Worm (Caenorhabditis elegans) whole organism, young adult: ENCODE results near the gene cyp-13A11.

Experiments
- B0035.1 ChIP-seq: sonication (generic microtip); optimal IDR thresholded peaks from 2 replicates; lab custom pipeline; 2016; ENCODE audit warnings: missing genetic modification characterization, mild to moderate bottlenecking, missing compliant biosample characterization, missing genotype, missing genetic modification reagents
- C17E4.6 ChIP-seq: fragments of 200-800 bp; sonication (Bioruptor generic); IDR thresholded peaks from 2 replicates; pipeline ENCODE4 v1.3.6; 2022; ENCODE audit warnings: missing genetic modification reagents, missing genetic modification characterization, missing compliant biosample characterization
- D2030.7 ChIP-seq: fragments of 200-800 bp; sonication (Bioruptor generic); IDR thresholded peaks from 2 replicates; pipeline ENCODE4 v1.3.6; 2022; ENCODE audit warnings: missing genetic modification reagents, missing genetic modification characterization, missing compliant biosample characterization
- F23B12.7 ChIP-seq: sonication (generic microtip); optimal IDR thresholded peaks from 2 replicates; lab custom pipeline; 2017; ENCODE audit warnings: missing genetic modification characterization, mild to moderate bottlenecking, missing compliant biosample characterization, antibody characterized with exemption, moderate library complexity; ENCODE audit not compliant: insufficient read depth
- F37B4.10 ChIP-seq: fragments of 200-800 bp; sonication (Bioruptor generic); IDR thresholded peaks from 2 replicates; pipeline ENCODE4 v1.3.6; 2022; ENCODE audit warnings: missing genetic modification characterization, missing compliant biosample characterization
- F39B2.1 ChIP-seq: fragments of 200-800 bp; sonication (Bioruptor generic); IDR thresholded peaks from 2 replicates; pipeline ENCODE4 v1.3.6; 2022; ENCODE audit warnings: missing genetic modification reagents, missing genetic modification characterization, missing compliant biosample characterization
- F49E8.2 ChIP-seq: sonication (generic microtip); optimal IDR thresholded peaks from 3 replicates; lab custom pipeline; 2017; ENCODE audit warnings: missing genetic modification characterization, mild to moderate bottlenecking, missing compliant biosample characterization, antibody characterized with exemption, moderate library complexity; ENCODE audit not compliant: insufficient read depth
- F57A8.1 ChIP-seq: fragments of 200-800 bp; sonication (Bioruptor generic); optimal IDR thresholded peaks from 2 replicates; lab custom pipeline; 2018; ENCODE audit warnings: mild to moderate bottlenecking, missing genetic modification characterization, moderate library complexity, missing compliant biosample characterization
- K11D2.4 ChIP-seq: fragments of 200-800 bp; sonication (Bioruptor generic); IDR thresholded peaks from 2 replicates; pipeline ENCODE4 v1.3.6; 2022; ENCODE audit warnings: missing genetic modification reagents, missing genetic modification characterization, missing compliant biosample characterization
- T26A5.8 ChIP-seq: sonication (generic microtip); optimal IDR thresholded peaks from 2 replicates; lab custom pipeline; 2016; ENCODE audit warnings: missing genetic modification characterization, missing compliant biosample characterization
- ZK185.1 ChIP-seq: sonication (generic microtip); optimal IDR thresholded peaks from 2 replicates; lab custom pipeline; 2016; ENCODE audit warnings: mild to moderate bottlenecking, missing genetic modification characterization, missing compliant biosample characterization; ENCODE audit not compliant: poor library complexity, severe bottlenecking
- atf-7 ChIP-seq: sonication (generic microtip); optimal IDR thresholded peaks from 2 replicates; lab custom pipeline; 2017; ENCODE audit warnings: mild to moderate bottlenecking, missing genetic modification characterization, missing compliant biosample characterization
- athp-1 ChIP-seq: sonication (generic microtip); optimal IDR thresholded peaks from 2 replicates; lab custom pipeline; 2017; ENCODE audit warnings: mild to moderate bottlenecking, missing genetic modification characterization, missing compliant biosample characterization
- bed-2 ChIP-seq: fragments of 200-800 bp; sonication (Bioruptor generic); IDR thresholded peaks from 2 replicates; pipeline ENCODE4 v1.3.6; 2022; ENCODE audit warnings: missing genetic modification reagents, missing genetic modification characterization, missing compliant biosample characterization
- ccch-3 ChIP-seq: fragments of 200-800 bp; sonication (Bioruptor generic); optimal IDR thresholded peaks from 2 replicates; lab custom pipeline; 2018; ENCODE audit warnings: mild to moderate bottlenecking, missing genetic modification characterization, missing compliant biosample characterization
- ceh-40 ChIP-seq: fragments of 200-800 bp; sonication (Bioruptor generic); IDR thresholded peaks from 2 replicates; pipeline ENCODE4 v1.3.6; 2022; ENCODE audit warnings: missing genetic modification characterization, missing compliant biosample characterization
- ceh-79 ChIP-seq: sonication (generic microtip); optimal IDR thresholded peaks from 2 replicates; lab custom pipeline; 2017; ENCODE audit warnings: mild to moderate bottlenecking, missing genetic modification characterization, missing compliant biosample characterization
- die-1 ChIP-seq: sonication (generic microtip); optimal IDR thresholded peaks from 2 replicates; lab custom pipeline; 2016; ENCODE audit warnings: missing genotype, mild to moderate bottlenecking, missing genetic modification characterization, missing compliant biosample characterization
- efl-1 ChIP-seq: fragments of 150-350 bp; optimal IDR thresholded peaks from 2 replicates; lab custom pipeline; 2014; ENCODE audit warnings: missing biosample characterization, missing genetic modification reagents, missing genetic modification characterization
- egl-18 ChIP-seq: fragments of 200-800 bp; sonication (Bioruptor generic); IDR thresholded peaks from 2 replicates; pipeline ENCODE4 v1.3.6; 2022; ENCODE audit warnings: missing genetic modification reagents, missing genetic modification characterization, missing compliant biosample characterization
- egl-44 ChIP-seq: fragments of 200-800 bp; sonication (Bioruptor generic); IDR thresholded peaks from 2 replicates; pipeline ENCODE4 v1.3.6; 2022; ENCODE audit warnings: missing genetic modification reagents, missing genetic modification characterization, missing compliant biosample characterization
- ekl-4 ChIP-seq: fragments of 200-800 bp; sonication (Bioruptor generic); IDR thresholded peaks from 2 replicates; pipeline ENCODE4 v1.3.6; 2022; ENCODE audit warnings: missing genetic modification reagents, missing genetic modification characterization, missing compliant biosample characterization
- ets-4 ChIP-seq: fragments of 200-800 bp; sonication (Bioruptor generic); optimal IDR thresholded peaks from 2 replicates; lab custom pipeline; 2018; ENCODE audit warnings: mild to moderate bottlenecking, missing genetic modification characterization, missing compliant biosample characterization
- fkh-3 ChIP-seq: sonication (generic microtip); optimal IDR thresholded peaks from 2 replicates; lab custom pipeline; 2016; ENCODE audit warnings: mild to moderate bottlenecking, missing genetic modification characterization, missing compliant biosample characterization
- hmg-1.2 ChIP-seq: fragments of 200-800 bp; sonication (Bioruptor generic); IDR thresholded peaks from 2 replicates; pipeline ENCODE4 v1.3.6; 2022; ENCODE audit warnings: missing genetic modification reagents, missing genetic modification characterization, missing compliant biosample characterization
- lag-1 ChIP-seq: fragments of 200-800 bp; sonication (Bioruptor generic); IDR thresholded peaks from 2 replicates; pipeline ENCODE4 v1.3.6; 2022; ENCODE audit warnings: missing genetic modification reagents, missing genetic modification characterization, missing compliant biosample characterization
- let-607 ChIP-seq, 2 experiments: fragments of 200-800 bp in 1 of 2; sonication (Bioruptor generic) in 1 of 2; sonication (generic microtip) in 1 of 2; optimal IDR thresholded peaks; 2 replicates each; lab custom pipeline; 2016 to 2018; ENCODE audit warnings: mild to moderate bottlenecking in 2 of 2, missing compliant biosample characterization in 2 of 2, missing genetic modification characterization in 2 of 2, moderate library complexity in 2 of 2, missing genotype in 1 of 2
- lin-35 ChIP-seq, 3 experiments: fragments of 150-350 bp in 2 of 3; sonication (generic microtip) in 1 of 3; optimal IDR thresholded peaks; 2 replicates each; lab custom pipeline; 2014 to 2018; ENCODE audit warnings: missing biosample characterization in 3 of 3, missing genetic modification characterization in 3 of 3, missing genetic modification reagents in 3 of 3
- lin-40 ChIP-seq: sonication (generic microtip); optimal IDR thresholded peaks from 2 replicates; lab custom pipeline; 2016; ENCODE audit warnings: missing genetic modification characterization, mild to moderate bottlenecking, missing compliant biosample characterization, missing genotype, missing genetic modification reagents
- lir-1 ChIP-seq: fragments of 200-800 bp; sonication (Bioruptor generic); conservative IDR thresholded peaks from 2 replicates; pipeline ENCODE4 v1.3.6; 2022; ENCODE audit warnings: missing genetic modification reagents, missing genetic modification characterization, missing compliant biosample characterization
- lsl-1 ChIP-seq: fragments of 200-800 bp; sonication (Bioruptor generic); optimal IDR thresholded peaks from 2 replicates; lab custom pipeline; 2018; ENCODE audit warnings: mild to moderate bottlenecking, missing genetic modification characterization, moderate library complexity, missing compliant biosample characterization
- lsy-27 ChIP-seq: sonication (generic microtip); optimal IDR thresholded peaks from 2 replicates; lab custom pipeline; 2017; ENCODE audit warnings: missing genetic modification characterization, mild to moderate bottlenecking, missing compliant biosample characterization, antibody characterized with exemption, missing genotype, borderline replicate concordance; ENCODE audit not compliant: insufficient read depth
- madf-3 ChIP-seq: fragments of 200-800 bp; sonication (Bioruptor generic); IDR thresholded peaks from 2 replicates; pipeline ENCODE4 v1.3.6; 2022; ENCODE audit warnings: missing genetic modification reagents, missing genetic modification characterization, missing compliant biosample characterization
- nfya-1 ChIP-seq: sonication (generic microtip); optimal IDR thresholded peaks from 2 replicates; lab custom pipeline; 2017; ENCODE audit warnings: antibody characterized with exemption, missing compliant biosample characterization, missing genetic modification characterization, borderline replicate concordance; ENCODE audit not compliant: insufficient read depth
- nfyb-1 ChIP-seq: fragments of 200-800 bp; sonication (Bioruptor generic); IDR thresholded peaks from 2 replicates; pipeline ENCODE4 v1.3.6; 2022; ENCODE audit warnings: missing genetic modification reagents, missing genetic modification characterization, missing compliant biosample characterization
- nhr-27 ChIP-seq: fragments of 200-800 bp; sonication (Bioruptor generic); optimal IDR thresholded peaks from 2 replicates; lab custom pipeline; 2018; ENCODE audit warnings: mild to moderate bottlenecking, missing genetic modification characterization, moderate library complexity, missing compliant biosample characterization
- pbrm-1 ChIP-seq: fragments of 200-800 bp; sonication (Bioruptor generic); IDR thresholded peaks from 2 replicates; pipeline ENCODE4 v1.3.6; 2022; ENCODE audit warnings: missing genetic modification reagents, missing genetic modification characterization, missing compliant biosample characterization
- repo-1 ChIP-seq: sonication (generic microtip); optimal IDR thresholded peaks from 2 replicates; lab custom pipeline; 2017; ENCODE audit warnings: mild to moderate bottlenecking, missing genetic modification characterization, missing compliant biosample characterization
- sdz-38 ChIP-seq: sonication (generic microtip); optimal IDR thresholded peaks from 2 replicates; lab custom pipeline; 2016; ENCODE audit warnings: missing genotype, missing genetic modification characterization, missing compliant biosample characterization
- sea-2 ChIP-seq: fragments of 200-800 bp; sonication (Bioruptor generic); IDR thresholded peaks from 2 replicates; pipeline ENCODE4 v1.3.6; 2022; ENCODE audit warnings: missing genetic modification characterization, missing compliant biosample characterization
- snpc-3.4 ChIP-seq: sonication (generic microtip); optimal IDR thresholded peaks from 2 replicates; lab custom pipeline; 2017; ENCODE audit warnings: missing genetic modification characterization, mild to moderate bottlenecking, missing compliant biosample characterization, antibody characterized with exemption, moderate library complexity, missing genotype, missing genetic modification reagents
- snpc-4 ChIP-seq, 5 experiments: fragments of 150-350 bp in 1 of 5; sonication (generic microtip) in 4 of 5; optimal IDR thresholded peaks; 2 replicates each; lab custom pipeline; 2014 to 2018; ENCODE audit warnings: missing genetic modification characterization in 5 of 5, missing biosample characterization in 3 of 5, antibody characterized with exemption in 2 of 5, mild to moderate bottlenecking in 2 of 5, missing compliant biosample characterization in 2 of 5, missing genotype in 2 of 5, moderate library complexity in 2 of 5, missing genetic modification reagents in 1 of 5
- somi-1 ChIP-seq: fragments of 200-800 bp; sonication (Bioruptor generic); optimal IDR thresholded peaks from 2 replicates; lab custom pipeline; 2018; ENCODE audit warnings: mild to moderate bottlenecking, missing genetic modification characterization, missing compliant biosample characterization
- unc-62 ChIP-seq: fragments of 150-350 bp; optimal IDR thresholded peaks from 2 replicates; lab custom pipeline; 2014; ENCODE audit warnings: missing biosample characterization, missing genetic modification reagents, missing genetic modification characterization

The cyp-13A11 gene

ce11 chrIII:13070548-13071050, 49.8 kb downstream of the cyp-13A11 start, which contains the start of gene Y39E4B.6 (continued):
- TF ChIP-seq F23B12.7 (peak; percentile 81), ceh-79 (no peak), K11D2.4 (GFP tag; lab: Robert Waterston, UW) (peak; percentile 95), snpc-3.4 (no peak), D2030.7 (GFP tag; lab: Robert Waterston, UW) (no peak), lag-1 (no peak), F49E8.2 (tag; lab: Kevin White, UChicago) (no peak), T26A5.8 (tag; lab: Kevin White, UChicago) (no peak), ekl-4 (peak; percentile 97), unc-62 (GFP tag; lab: Kevin White, UChicago) (no peak), bed-2 (GFP tag; lab: Robert Waterston, UW) (0 out of 2 replicates have a peak, but pooled peaks have one; percentile 33), ZK185.1 (tag; lab: Kevin White, UChicago) (peak; percentile 86), lsl-1 (GFP tag; lab: Kevin White, UChicago) (peak; percentile 11), egl-44 (GFP tag; lab: Robert Waterston, UW) (peak; percentile 77), B0035.1 (peak; percentile 73), snpc-4 (GFP tag; optimal IDR thresholded peaks at IDR 0.05; lab: Kevin White, UChicago) (peak; percentile 23), snpc-4 (tag; optimal IDR thresholded peaks at IDR 0.05; lab: Kevin White, UChicago) (peak in 3 of 4 experiments; percentile 74 to 85 (median 85)), lin-40 (peak; percentile 97), nfyb-1 (peak; percentile 96), ccch-3 (no peak), repo-1 (tag; lab: Kevin White, UChicago) (peak; percentile 59), let-607 (tag; optimal IDR thresholded peaks at IDR 0.05; lab: Kevin White, UChicago) (peak; percentile 58 to 78), F57A8.1 (no peak), F37B4.10 (GFP tag; lab: Robert Waterston, UW) (0 out of 2 replicates have a peak, but pooled peaks have one; percentile 88), athp-1 (tag; lab: Kevin White, UChicago) (peak; percentile 98), F39B2.1 (no peak), ceh-40 (GFP tag; lab: Robert Waterston, UW) (no peak), lsy-27 (no peak), atf-7 (peak; percentile 89), nhr-27 (tag; lab: Kevin White, UChicago) (peak; percentile 29)

ce11 chrIII:13071432-13072259, 50.8 kb downstream of the cyp-13A11 start:
- no peak for TF ChIP-seq egl-18 (GFP tag; lab: Robert Waterston, UW)
- TF ChIP-seq C17E4.6, result no peak
- no peak for TF ChIP-seq K11D2.4 (GFP tag; lab: Robert Waterston, UW)
- no peak for TF ChIP-seq B0035.1
- peak in 1 of 3 experiments; percentile 11 for TF ChIP-seq lin-35 (GFP tag; optimal IDR thresholded peaks at IDR 0.05; lab: Kevin White, UChicago)
- TF ChIP-seq madf-3 (GFP tag; lab: Robert Waterston, UW), result no peak
- no peak for TF ChIP-seq F49E8.2 (tag; lab: Kevin White, UChicago)
- TF ChIP-seq lsl-1 (GFP tag; lab: Kevin White, UChicago), result no peak
- TF ChIP-seq ets-4 (GFP tag; lab: Kevin White, UChicago), result no peak
- no peak for TF ChIP-seq nfya-1 (tag; lab: Kevin White, UChicago)
- TF ChIP-seq hmg-1.2 (GFP tag; lab: Robert Waterston, UW), result peak; percentile 87
- TF ChIP-seq pbrm-1 (GFP tag; lab: Robert Waterston, UW), result 0 out of 2 replicates have a peak, but pooled peaks have one; percentile 15
- TF ChIP-seq T26A5.8 (tag; lab: Kevin White, UChicago), result no peak
- TF ChIP-seq sea-2 (GFP tag; lab: Robert Waterston, UW), result no peak
- TF ChIP-seq sdz-38 (tag; lab: Kevin White, UChicago), result no peak
- no peak for TF ChIP-seq nhr-27 (tag; lab: Kevin White, UChicago)
- no peak for TF ChIP-seq die-1 (tag; lab: Kevin White, UChicago)
- TF ChIP-seq somi-1 (GFP tag; lab: Kevin White, UChicago), result no peak
- TF ChIP-seq lag-1, result no peak
- peak; percentile 43 for TF ChIP-seq lin-40
- no peak for TF ChIP-seq fkh-3
- TF ChIP-seq lir-1 (GFP tag; lab: Robert Waterston, UW), result 0 out of 2 replicates have a peak, but pooled peaks have one; percentile 13
- TF ChIP-seq ceh-79, result no peak
- no peak for TF ChIP-seq efl-1 (GFP tag; lab: Kevin White, UChicago)
